Fruit fly (Drosophila melanogaster): ENCODE data around the gene EAChm.
A peak's percentile ranks its signal among the peaks of the same experiment; 100 is the strongest.

The EAChm gene

dm6 chr3L:15007271-15007948, 47.2 kb upstream of the EAChm start:
- TF ChIP-seq sage (GFP tag; optimal IDR thresholded peaks at IDR 0.05) (no peak), pan (optimal IDR thresholded peaks at IDR 0.05) (no peak), HLH106 (tag; optimal IDR thresholded peaks at IDR 0.05) (peak; percentile 24), psq (GFP tag; optimal IDR thresholded peaks at IDR 0.05) (peak; percentile 7)

- TF ChIP-seq HLH106 (tag; optimal IDR thresholded peaks at IDR 0.05) (no peak), GATAd (GFP tag; optimal IDR thresholded peaks at IDR 0.05) (no peak), psq (GFP tag; optimal IDR thresholded peaks at IDR 0.05) (no peak), jim (GFP tag; optimal IDR thresholded peaks at IDR 0.05) (no peak)
Measured at dm6 chr3L:15009681-15010080, 44.9 kb upstream of the EAChm start.

- no peak for TF ChIP-seq Vsx2 (GFP tag; optimal IDR thresholded peaks at IDR 0.05; ENCODE audit: partially characterized antibody)
- TF ChIP-seq Hr78 (GFP tag; optimal IDR thresholded peaks at IDR 0.05) = no peak
- no peak for TF ChIP-seq dsf (GFP tag; optimal IDR thresholded peaks at IDR 0.05; ENCODE audit: borderline replicate concordance)
- no peak for TF ChIP-seq brk (GFP tag; optimal IDR thresholded peaks at IDR 0.05)
- no peak for TF ChIP-seq rgr (GFP tag; optimal IDR thresholded peaks at IDR 0.05)
- TF ChIP-seq tai (GFP tag; optimal IDR thresholded peaks at IDR 0.05) = no peak
- no peak for TF ChIP-seq ey (GFP tag; optimal IDR thresholded peaks at IDR 0.05)
- no peak for TF ChIP-seq Hnf4 (GFP tag; optimal IDR thresholded peaks at IDR 0.05)
- no peak for TF ChIP-seq woc (GFP tag; optimal IDR thresholded peaks at IDR 0.05)
- TF ChIP-seq OdsH (GFP tag; optimal IDR thresholded peaks at IDR 0.05) = no peak
- no peak for TF ChIP-seq dl (GFP tag; optimal IDR thresholded peaks at IDR 0.05; ENCODE audit: insufficient read depth in 1 of 2, partially characterized antibody in 2 of 2)
Measured at dm6 chr3L:15010601-15011000, 44.0 kb upstream of the EAChm start.

- TF ChIP-seq brk (GFP tag; optimal IDR thresholded peaks at IDR 0.05) (no peak), N (GFP tag; optimal IDR thresholded peaks at IDR 0.05) (no peak), Abd-B (GFP tag; optimal IDR thresholded peaks at IDR 0.05) (no peak), psq (GFP tag; optimal IDR thresholded peaks at IDR 0.05) (no peak), Rel (GFP tag; optimal IDR thresholded peaks at IDR 0.05) (no peak), Rel (tag; optimal IDR thresholded peaks at IDR 0.05) (no peak), pan (optimal IDR thresholded peaks at IDR 0.05) (no peak), tai (GFP tag; optimal IDR thresholded peaks at IDR 0.05) (no peak), fru (GFP tag; optimal IDR thresholded peaks at IDR 0.05) (no peak), CG9705 (GFP tag; optimal IDR thresholded peaks at IDR 0.05) (no peak), lola (GFP tag; optimal IDR thresholded peaks at IDR 0.05) (no peak), GATAd (GFP tag; optimal IDR thresholded peaks at IDR 0.05) (no peak), CrebA (GFP tag; optimal IDR thresholded peaks at IDR 0.05; ENCODE audit: borderline replicate concordance) (no peak), Jra (GFP tag; optimal IDR thresholded peaks at IDR 0.05) (no peak), Dif (GFP tag; optimal IDR thresholded peaks at IDR 0.05; ENCODE audit: partially characterized antibody) (no peak), woc (GFP tag; optimal IDR thresholded peaks at IDR 0.05) (no peak)
Measured at dm6 chr3L:15011142-15011541, 43.4 kb upstream of the EAChm start.

dm6 chr3L:15011638-15012335, 42.8 kb upstream of the EAChm start:
- no peak for TF ChIP-seq CG32264 (GFP tag; optimal IDR thresholded peaks at IDR 0.05)
- no peak for TF ChIP-seq CG9705 (GFP tag; optimal IDR thresholded peaks at IDR 0.05)
- TF ChIP-seq Dif (GFP tag; optimal IDR thresholded peaks at IDR 0.05; ENCODE audit: partially characterized antibody) = no peak
- peak; percentile 21 for TF ChIP-seq br (GFP tag; optimal IDR thresholded peaks at IDR 0.05)
- peak; percentile 0 for TF ChIP-seq sv (GFP tag; optimal IDR thresholded peaks at IDR 0.05)
- TF ChIP-seq psq (GFP tag; optimal IDR thresholded peaks at IDR 0.05) = peak; percentile 24
- TF ChIP-seq h (GFP tag; optimal IDR thresholded peaks at IDR 0.05) = peak; percentile 9
- no peak for TF ChIP-seq CrebA (GFP tag; optimal IDR thresholded peaks at IDR 0.05; ENCODE audit: borderline replicate concordance)
- no peak for TF ChIP-seq Mio (GFP tag; optimal IDR thresholded peaks at IDR 0.05)
- TF ChIP-seq Sp1 (GFP tag; optimal IDR thresholded peaks at IDR 0.05) = peak; percentile 29
- TF ChIP-seq foxo (GFP tag; optimal IDR thresholded peaks at IDR 0.05) = peak in 1 of 2 experiments; percentile 50
- no peak for TF ChIP-seq OdsH (GFP tag; optimal IDR thresholded peaks at IDR 0.05)
- no peak for TF ChIP-seq N (GFP tag; optimal IDR thresholded peaks at IDR 0.05)
- TF ChIP-seq dmrt93B (GFP tag; optimal IDR thresholded peaks at IDR 0.05) = no peak
- TF ChIP-seq Jra (GFP tag; optimal IDR thresholded peaks at IDR 0.05) = no peak
- no peak for TF ChIP-seq Abd-B (GFP tag; optimal IDR thresholded peaks at IDR 0.05)
- peak; percentile 24 for TF ChIP-seq fru (GFP tag; optimal IDR thresholded peaks at IDR 0.05)
- peak; percentile 43 for TF ChIP-seq rgr (GFP tag; optimal IDR thresholded peaks at IDR 0.05)
- no peak for TF ChIP-seq ey (GFP tag; optimal IDR thresholded peaks at IDR 0.05)
- peak; percentile 5 for TF ChIP-seq Hnf4 (GFP tag; optimal IDR thresholded peaks at IDR 0.05)
- peak; percentile 29 for TF ChIP-seq HLH106 (tag; optimal IDR thresholded peaks at IDR 0.05)
- TF ChIP-seq Rel (GFP tag; optimal IDR thresholded peaks at IDR 0.05) = no peak
- TF ChIP-seq Rel (tag; optimal IDR thresholded peaks at IDR 0.05) = no peak

All from whole organism, wandering third instar larva.